Fruit fly (Drosophila melanogaster): ENCODE measurements around the gene Pfdn6.

dm6 chr3L:19909234-19910053 lies 14.0 kb upstream of the Pfdn6 start:
- TF ChIP-seq pan (optimal IDR thresholded peaks at IDR 0.05) (no peak), usp (GFP tag; optimal IDR thresholded peaks at IDR 0.05) (no peak)

Data from whole organism.